Fruit fly (Drosophila melanogaster): Measurements from ENCODE around the gene Hsc70-1.
A peak's percentile ranks its signal among the peaks of the same experiment; 100 is the strongest.

The Hsc70-1 gene

dm6 chr3L:13996992-13997391, 23.1 kb downstream of the Hsc70-1 start, which contains the start of gene CG17361 (continued):
- peak; percentile 15 for TF ChIP-seq CG2712 (tag; optimal IDR thresholded peaks at IDR 0.05)
- peak; percentile 62 for TF ChIP-seq CG6654 (GFP tag; optimal IDR thresholded peaks at IDR 0.05)
- peak; percentile 81 for TF ChIP-seq row (GFP tag; IDR thresholded peaks at IDR 0.05)
- TF ChIP-seq Ptx1 (GFP tag; IDR thresholded peaks at IDR 0.05) = peak; percentile 27; the same call in 1 of the 2 replicates
- TF ChIP-seq D19A (tag; optimal IDR thresholded peaks at IDR 0.05) = peak; percentile 19
- TF ChIP-seq MESR4 (GFP tag; optimal IDR thresholded peaks at IDR 0.05) = peak; percentile 8
- no peak for TF ChIP-seq CG17612 (GFP tag; IDR thresholded peaks at IDR 0.05)
- TF ChIP-seq CG12071 (GFP tag; optimal IDR thresholded peaks at IDR 0.05) = no peak
- peak; percentile 26 for TF ChIP-seq CG12391 (tag; optimal IDR thresholded peaks at IDR 0.05)
- no peak for TF ChIP-seq bowl (GFP tag; IDR thresholded peaks at IDR 0.05)
- TF ChIP-seq CG9797 (GFP tag; optimal IDR thresholded peaks at IDR 0.05) = peak; percentile 44
- TF ChIP-seq NK7.1 (GFP tag; optimal IDR thresholded peaks at IDR 0.05) = no peak
- peak; percentile 12; the same call in 1 of the 3 replicates for TF ChIP-seq CG34422 (GFP tag; IDR thresholded peaks at IDR 0.05)
- TF ChIP-seq CHES-1-like (GFP tag; optimal IDR thresholded peaks at IDR 0.05) = no peak
- TF ChIP-seq CG9932 (GFP tag; IDR thresholded peaks at IDR 0.05) = peak; percentile 16; the same call in 1 of the 2 replicates
- no peak for TF ChIP-seq Ada2b (GFP tag; IDR thresholded peaks at IDR 0.05)
- TF ChIP-seq CG17829 (tag; optimal IDR thresholded peaks at IDR 0.05) = peak; percentile 11
- no peak for TF ChIP-seq Aef1 (GFP tag; IDR thresholded peaks at IDR 0.05)
- peak; percentile 61; the same call in 2 of the 3 replicates for TF ChIP-seq CG17361 (GFP tag; IDR thresholded peaks at IDR 0.05)
- TF ChIP-seq CG14710 (tag; optimal IDR thresholded peaks at IDR 0.05) = peak; percentile 14
- peak; percentile 36 for TF ChIP-seq grau (tag; optimal IDR thresholded peaks at IDR 0.05)
- TF ChIP-seq gfzf (GFP tag; optimal IDR thresholded peaks at IDR 0.05) = peak; percentile 61
- TF ChIP-seq nmo (GFP tag; optimal IDR thresholded peaks at IDR 0.05) = peak; percentile 7
- no peak for TF ChIP-seq Deaf1 (tag; optimal IDR thresholded peaks at IDR 0.05)
- peak; percentile 38 for TF ChIP-seq pzg (GFP tag; optimal IDR thresholded peaks at IDR 0.05)
- peak; percentile 43 for TF ChIP-seq stwl (tag; optimal IDR thresholded peaks at IDR 0.05)
- peak; percentile 64 for TF ChIP-seq E2f2 (GFP tag; IDR thresholded peaks at IDR 0.05)

DNA sequence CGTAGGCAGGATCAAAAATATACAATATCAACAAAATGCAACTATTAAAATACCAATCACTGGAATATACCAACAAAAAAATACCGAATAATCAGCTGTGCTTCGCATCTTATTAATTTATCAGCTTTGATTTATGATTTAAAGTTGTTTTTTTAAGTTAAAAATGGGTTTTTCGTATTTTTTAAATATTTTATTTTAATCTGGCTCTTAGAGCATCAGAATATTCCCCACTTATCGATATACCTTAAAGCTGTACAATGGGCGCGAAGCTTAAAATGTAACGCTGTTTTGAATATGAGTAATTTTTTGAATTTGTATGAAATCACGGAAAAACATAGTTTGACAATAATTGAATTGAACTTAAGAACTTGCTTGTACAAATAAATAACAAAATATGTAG, 25.3 kb downstream of the Hsc70-1 start, which contains the start of gene CG17359:
TSS of gene CG17359 (minus strand) at position 48 of the 400 bp plus-strand sequence.
- peak; percentile 5 for TF ChIP-seq BEAF-32 (GFP tag; optimal IDR thresholded peaks at IDR 0.05)
- no peak for TF ChIP-seq ftz-f1 (GFP tag; optimal IDR thresholded peaks at IDR 0.05)
- no peak for TF ChIP-seq Ada2b (GFP tag; IDR thresholded peaks at IDR 0.05)
- TF ChIP-seq Adf1 (GFP tag; IDR thresholded peaks at IDR 0.05) = no peak
- TF ChIP-seq unc-4 (GFP tag; IDR thresholded peaks at IDR 0.05; ENCODE audit: partially characterized antibody) = no peak
- no peak for TF ChIP-seq Opbp (GFP tag; IDR thresholded peaks at IDR 0.05; ENCODE audit: partially characterized antibody)
- TF ChIP-seq mam (GFP tag; optimal IDR thresholded peaks at IDR 0.05) = no peak
- no peak for TF ChIP-seq H2.0 (GFP tag; IDR thresholded peaks at IDR 0.05)
- no peak for TF ChIP-seq CG3163 (GFP tag; optimal IDR thresholded peaks at IDR 0.05)
- peak; percentile 78 for TF ChIP-seq CG2116 (GFP tag; optimal IDR thresholded peaks at IDR 0.05)
- TF ChIP-seq sens (GFP tag) = peak; percentile 59
- no peak for TF ChIP-seq CG12104 (GFP tag; optimal IDR thresholded peaks at IDR 0.05)
- TF ChIP-seq rib (GFP tag; IDR thresholded peaks at IDR 0.05) = no peak
- peak in 1 of 2 experiments; percentile 73 for TF ChIP-seq crp (GFP tag; optimal IDR thresholded peaks at IDR 0.05)
- TF ChIP-seq dati (GFP tag; IDR thresholded peaks at IDR 0.05) = no peak
- TF ChIP-seq sim (GFP tag; IDR thresholded peaks at IDR 0.05) = no peak
- no peak for TF ChIP-seq tll (GFP tag; optimal IDR thresholded peaks at IDR 0.05)
- no peak for TF ChIP-seq CG8924 (tag; optimal IDR thresholded peaks at IDR 0.05)
- no peak for TF ChIP-seq CG18599 (GFP tag; optimal IDR thresholded peaks at IDR 0.05)
- no peak for TF ChIP-seq Fer3 (tag; optimal IDR thresholded peaks at IDR 0.05)
- no peak for TF ChIP-seq cg (GFP tag; optimal IDR thresholded peaks at IDR 0.05)
- TF ChIP-seq CG15479 (GFP tag; optimal IDR thresholded peaks at IDR 0.05) = no peak
- TF ChIP-seq CG12155 (GFP tag; optimal IDR thresholded peaks at IDR 0.05) = no peak
- TF ChIP-seq CG4282 (GFP tag; optimal IDR thresholded peaks at IDR 0.05) = no peak
- no peak for TF ChIP-seq HLH54F (GFP tag; optimal IDR thresholded peaks at IDR 0.05)
- TF ChIP-seq Nf-YA (GFP tag; IDR thresholded peaks at IDR 0.05) = no peak

Data from whole organism, embryonic.